Fruit fly (Drosophila melanogaster) whole organism, pupa: ENCODE results near the gene Cyp4ac3.

Experiments
- CG10348 ChIP-seq: fragments of 200-800 bp; sonication (Bioruptor generic); IDR thresholded peaks from 2 replicates; pipeline ENCODE4 v1.3.6; 2022; ENCODE audit warnings: missing biosample characterization, missing genetic modification characterization
- CG12605 ChIP-seq: fragments of 200-800 bp; sonication (Bioruptor generic); IDR thresholded peaks from 2 replicates; pipeline ENCODE4 v1.3.6; 2022; ENCODE audit warnings: missing biosample characterization, missing genetic modification characterization
- CG13204 ChIP-seq: fragments of 200-800 bp; sonication (Bioruptor generic); optimal IDR thresholded peaks from 2 replicates; lab custom pipeline; 2018; ENCODE audit warnings: missing biosample characterization, mild to moderate bottlenecking, missing genetic modification characterization, moderate library complexity
- CG14655 ChIP-seq: fragments of 200-800 bp; sonication (Bioruptor generic); optimal IDR thresholded peaks from 3 replicates; lab custom pipeline; 2017; ENCODE audit warnings: mild to moderate bottlenecking, missing biosample characterization, missing genetic modification reagents, missing genetic modification characterization
- CG15710 ChIP-seq: fragments of 200-800 bp; sonication (Bioruptor generic); optimal IDR thresholded peaks from 2 replicates; lab custom pipeline; 2018; ENCODE audit warnings: missing biosample characterization, mild to moderate bottlenecking, missing genetic modification characterization, moderate library complexity
- CG17806 ChIP-seq: fragments of 200-800 bp; sonication (Bioruptor generic); optimal IDR thresholded peaks from 2 replicates; lab custom pipeline; 2018; ENCODE audit warnings: missing biosample characterization, mild to moderate bottlenecking, missing genetic modification characterization, moderate library complexity
- CG32121 ChIP-seq: fragments of 200-800 bp; sonication (Bioruptor generic); IDR thresholded peaks from 2 replicates; pipeline ENCODE4 v1.3.6; 2022; ENCODE audit warnings: missing biosample characterization, missing genetic modification characterization
- CG34367 ChIP-seq: fragments of 200-800 bp; sonication (Bioruptor generic); optimal IDR thresholded peaks from 2 replicates; lab custom pipeline; 2018; ENCODE audit warnings: missing biosample characterization, mild to moderate bottlenecking, missing genetic modification characterization
- CG4496 ChIP-seq: fragments of 200-800 bp; sonication (Bioruptor generic); IDR thresholded peaks from 3 replicates; pipeline ENCODE4 v1.3.6; 2022; ENCODE audit warnings: missing biosample characterization, missing genetic modification characterization
- CG8159 ChIP-seq: fragments of 200-800 bp; sonication (Bioruptor generic); optimal IDR thresholded peaks from 3 replicates; lab custom pipeline; 2018; ENCODE audit warnings: missing biosample characterization, mild to moderate bottlenecking, missing genetic modification characterization, moderate library complexity
- CG8301 ChIP-seq: fragments of 200-800 bp; sonication (Bioruptor generic); optimal IDR thresholded peaks from 2 replicates; lab custom pipeline; 2018; ENCODE audit warnings: missing biosample characterization, mild to moderate bottlenecking, missing genetic modification characterization
- CG9948 ChIP-seq: fragments of 200-800 bp; sonication (Bioruptor generic); optimal IDR thresholded peaks from 2 replicates; lab custom pipeline; 2018; ENCODE audit warnings: missing biosample characterization, mild to moderate bottlenecking, missing genetic modification characterization, moderate library complexity
- D1 ChIP-seq: fragments of 200-800 bp; sonication (Bioruptor generic); optimal IDR thresholded peaks from 2 replicates; lab custom pipeline; 2018; ENCODE audit warnings: missing biosample characterization, mild to moderate bottlenecking, missing genetic modification characterization, moderate library complexity
- EcR ChIP-seq: fragments of 200-800 bp; sonication (Bioruptor generic); optimal IDR thresholded peaks from 3 replicates; lab custom pipeline; 2019; ENCODE audit warnings: missing biosample characterization, missing genetic modification characterization, mild to moderate bottlenecking, moderate library complexity, missing genetic modification reagents
- Ets98B ChIP-seq: fragments of 200-800 bp; sonication (Bioruptor generic); IDR thresholded peaks from 2 replicates; pipeline ENCODE4 v1.3.6; 2022; ENCODE audit warnings: missing biosample characterization, missing genetic modification characterization
- Pif1A ChIP-seq: fragments of 200-800 bp; sonication (Bioruptor generic); optimal IDR thresholded peaks from 3 replicates; lab custom pipeline; 2016; ENCODE audit warnings: missing biosample characterization, missing genetic modification characterization
- Pif1B ChIP-seq: fragments of 200-800 bp; sonication (Bioruptor generic); optimal IDR thresholded peaks from 3 replicates; lab custom pipeline; 2016; ENCODE audit warnings: missing biosample characterization, missing genetic modification characterization
- Snoo ChIP-seq: fragments of 200-800 bp; sonication (Bioruptor generic); optimal IDR thresholded peaks from 3 replicates; lab custom pipeline; 2017; ENCODE audit warnings: missing biosample characterization, mild to moderate bottlenecking, missing genetic modification characterization, inconsistent platforms
- fd96Ca ChIP-seq: fragments of 200-800 bp; sonication (Bioruptor generic); IDR thresholded peaks from 3 replicates; pipeline ENCODE4 v1.3.6; 2022; ENCODE audit warnings: missing biosample characterization, missing genetic modification characterization
- gl ChIP-seq: fragments of 200-800 bp; sonication (Bioruptor generic); optimal IDR thresholded peaks from 2 replicates; lab custom pipeline; 2018; ENCODE audit warnings: missing biosample characterization, mild to moderate bottlenecking, missing genetic modification characterization
- rn ChIP-seq: fragments of 200-800 bp; sonication (Bioruptor generic); IDR thresholded peaks from 2 replicates; pipeline ENCODE4 v1.3.6; 2022; ENCODE audit warnings: missing biosample characterization, missing genetic modification characterization

Gene Cyp4ac3

dm6 chr2L:5268198-5268597 is at the start of gene Cyp4ac3:
TSS of gene Cyp4ac3 (plus strand) at chr2L:5268498.
- TF ChIP-seq CG15710 (tag; lab: Kevin White, UChicago) (no peak), CG14655 (GFP tag; lab: Kevin White, UChicago) (no peak), CG32121 (GFP tag; lab: Robert Waterston, UW) (no peak), CG9948 (no peak), Snoo (tag; lab: Kevin White, UChicago) (no peak), rn (GFP tag; lab: Robert Waterston, UW) (no peak), CG13204 (no peak), CG4496 (GFP tag; lab: Robert Waterston, UW) (no peak), CG8159 (tag; lab: Kevin White, UChicago) (no peak), CG17806 (tag; lab: Kevin White, UChicago) (no peak)

dm6 chr2L:5223317-5223716 is 45.0 kb upstream of the Cyp4ac3 start:
- TF ChIP-seq CG10348 (GFP tag; lab: Robert Waterston, UW) (no peak), CG32121 (GFP tag; lab: Robert Waterston, UW) (no peak)

- TF ChIP-seq CG32121 (GFP tag; lab: Robert Waterston, UW) (no peak), CG12605 (GFP tag; lab: Robert Waterston, UW) (no peak), CG8301 (no peak), CG4496 (GFP tag; lab: Robert Waterston, UW) (peak; percentile 41; the same call in 2 of the 3 replicates)
- TF ChIP-seq, all 21 proteins: peak for 1
These were observed 43.5 kb upstream of the Cyp4ac3 start for dm6 chr2L:5224724-5225319.

DNA sequence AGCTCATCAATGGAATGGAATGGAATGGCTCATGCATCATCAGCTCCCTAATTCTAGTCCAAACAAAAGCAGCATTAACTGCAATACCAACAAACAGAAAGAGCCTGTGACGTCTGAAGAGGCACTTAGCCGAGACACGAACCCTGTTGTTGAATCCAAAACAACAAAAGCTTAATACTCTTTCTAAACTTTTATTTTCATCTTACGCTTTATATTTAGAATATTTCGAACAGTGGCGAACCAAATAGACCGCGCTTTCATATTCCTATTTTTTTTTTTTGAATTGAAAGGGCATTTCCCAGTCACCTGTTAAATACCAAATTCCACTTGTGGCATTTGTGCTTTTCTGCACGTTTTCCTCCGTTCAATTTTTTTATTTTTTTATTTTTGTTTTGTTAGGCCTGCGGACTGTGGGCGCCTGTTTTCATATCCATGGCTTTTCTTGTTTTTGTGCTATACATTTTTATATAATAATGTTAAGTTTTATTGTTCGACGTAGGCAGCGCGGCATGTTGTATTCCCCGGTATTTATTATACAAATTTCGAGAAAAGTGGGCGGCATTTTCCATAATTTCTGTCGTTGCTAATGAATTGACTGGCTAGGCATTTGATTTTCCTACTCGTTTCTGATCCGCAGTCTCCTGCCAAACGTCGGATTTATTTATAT is 42.6 kb upstream of the Cyp4ac3 start:
- TF ChIP-seq CG17806 (tag; lab: Kevin White, UChicago) (no peak), Ets98B (peak; percentile 76), CG8159 (tag; lab: Kevin White, UChicago) (no peak), CG34367 (tag; lab: Kevin White, UChicago) (no peak), CG9948 (peak; percentile 0), fd96Ca (GFP tag; lab: Robert Waterston, UW) (peak; percentile 80; the same call in 2 of the 3 replicates), CG4496 (GFP tag; lab: Robert Waterston, UW) (peak; percentile 72), EcR (GFP tag; lab: Kevin White, UChicago) (no peak), CG10348 (GFP tag; lab: Robert Waterston, UW) (no peak), CG13204 (no peak), Pif1A (GFP tag; lab: Kevin White, UChicago) (peak; percentile 63), CG12605 (GFP tag; lab: Robert Waterston, UW) (peak; percentile 61), rn (GFP tag; lab: Robert Waterston, UW) (peak; percentile 30; the same call in 1 of the 2 replicates), Snoo (tag; lab: Kevin White, UChicago) (no peak), Pif1B (GFP tag; lab: Kevin White, UChicago) (peak; percentile 39), CG14655 (GFP tag; lab: Kevin White, UChicago) (peak; percentile 38), D1 (tag; lab: Kevin White, UChicago) (no peak), gl (tag; lab: Kevin White, UChicago) (no peak), CG8301 (peak; percentile 29), CG15710 (tag; lab: Kevin White, UChicago) (no peak), CG32121 (GFP tag; lab: Robert Waterston, UW) (peak; percentile 81)

dm6 chr2L:5226891-5227554 is 41.3 kb upstream of the Cyp4ac3 start:
- no peak for TF ChIP-seq Pif1A (GFP tag; lab: Kevin White, UChicago)
- no peak for TF ChIP-seq rn (GFP tag; lab: Robert Waterston, UW)
- TF ChIP-seq CG14655 (GFP tag; lab: Kevin White, UChicago) = no peak
- TF ChIP-seq fd96Ca (GFP tag; lab: Robert Waterston, UW) = no peak
- TF ChIP-seq CG4496 (GFP tag; lab: Robert Waterston, UW) = no peak
- no peak for TF ChIP-seq CG13204
- TF ChIP-seq CG17806 (tag; lab: Kevin White, UChicago) = no peak
- TF ChIP-seq D1 (tag; lab: Kevin White, UChicago) = no peak
- TF ChIP-seq Snoo (tag; lab: Kevin White, UChicago) = no peak
- TF ChIP-seq CG9948 = no peak
- no peak for TF ChIP-seq CG8301
- TF ChIP-seq EcR (GFP tag; lab: Kevin White, UChicago) = no peak
- TF ChIP-seq Pif1B (GFP tag; lab: Kevin White, UChicago) = no peak
- TF ChIP-seq CG12605 (GFP tag; lab: Robert Waterston, UW) = no peak
- TF ChIP-seq CG32121 (GFP tag; lab: Robert Waterston, UW) = no peak

- TF ChIP-seq fd96Ca (GFP tag; lab: Robert Waterston, UW) (peak; percentile 21; the same call in 1 of the 3 replicates), CG15710 (tag; lab: Kevin White, UChicago) (no peak), CG10348 (GFP tag; lab: Robert Waterston, UW) (no peak), gl (tag; lab: Kevin White, UChicago) (no peak), CG32121 (GFP tag; lab: Robert Waterston, UW) (no peak), CG12605 (GFP tag; lab: Robert Waterston, UW) (peak; percentile 34; the same call in 1 of the 2 replicates), D1 (tag; lab: Kevin White, UChicago) (no peak), Ets98B (peak; percentile 13; the same call in 1 of the 2 replicates)
These were observed 39.7 kb upstream of the Cyp4ac3 start for dm6 chr2L:5228581-5229077.
